Fruit fly (Drosophila melanogaster) ovary, adult (tissue): ENCODE data around the gene Vha68-2.

ENCODE experiments used
- CG17801 ChIP-seq: fragments of 200-800 bp; optimal IDR thresholded peaks from 2 replicates; lab custom pipeline; 2019; ENCODE audit warnings: missing biosample characterization, mild to moderate bottlenecking, missing genetic modification characterization, moderate library complexity; ENCODE audit not compliant: partially characterized antibody

The Vha68-2 gene

dm6 chr2L:13014038-13014790 is 40.1 kb downstream of the Vha68-2 start:
- no peak for TF ChIP-seq CG17801 (GFP tag; lab: Kevin White, UChicago)

DNA sequence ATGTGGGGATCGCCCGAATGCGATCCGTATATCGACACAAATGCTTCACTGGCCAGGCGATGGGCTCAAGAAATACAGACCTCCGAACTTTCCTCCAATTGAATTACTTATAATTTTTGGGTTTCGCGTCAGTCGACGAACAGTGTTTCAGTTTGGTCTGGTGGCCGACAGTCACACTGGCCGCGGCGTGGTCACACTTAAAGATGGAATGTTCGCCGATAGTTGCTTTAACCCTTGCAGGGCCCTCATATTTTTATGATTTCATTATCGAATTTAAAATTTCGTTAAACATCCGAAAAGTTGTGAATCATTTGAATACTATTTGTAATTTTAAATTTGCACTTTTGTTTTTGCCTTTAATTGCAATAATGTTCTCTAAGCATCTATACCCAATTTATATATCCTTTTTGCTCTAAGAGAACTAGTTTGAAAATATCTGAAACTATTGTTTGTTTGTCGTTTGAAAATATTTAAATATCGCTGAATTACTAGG is 44.9 kb downstream of the Vha68-2 start, which contains the start of gene Ube4B:
Ube4B (minus strand) TSS at position 443 of the 493 bp plus-strand sequence.
- peak; percentile 33 for TF ChIP-seq CG17801 (GFP tag; lab: Kevin White, UChicago)

- no peak for TF ChIP-seq CG17801 (GFP tag; lab: Kevin White, UChicago)
Observed at dm6 chr2L:13021020-13021781, 47.1 kb downstream of the Vha68-2 start, which contains the start of gene CG9933. TSS of gene CG9933 (minus strand) at chr2L:13021312.
